Fruit fly (Drosophila melanogaster): ENCODE data around the gene CG14621.

DNA sequence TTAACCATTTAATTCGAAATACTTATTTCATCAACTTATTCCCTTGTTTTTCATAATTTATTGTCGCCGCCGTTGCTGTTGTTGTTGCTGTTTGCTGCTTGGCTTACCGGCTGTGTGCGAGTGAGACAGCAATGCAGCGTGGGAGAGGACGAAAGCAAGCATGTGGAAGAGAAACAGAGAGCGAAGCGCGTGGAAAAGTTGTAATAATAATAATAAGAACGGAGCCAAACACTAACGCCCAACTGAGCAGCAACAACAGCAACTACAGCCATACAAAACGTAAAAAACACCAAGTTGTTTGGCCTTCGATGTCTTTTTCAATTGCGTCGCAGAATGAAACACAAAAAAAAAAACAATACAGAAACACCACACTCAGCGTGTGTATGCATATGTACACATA, 37.1 kb downstream of the CG14621 start:
- no peak for TF ChIP-seq Myc (optimal IDR thresholded peaks at IDR 0.05)
- no peak for TF ChIP-seq Sin3A (optimal IDR thresholded peaks at IDR 0.05)
- no peak for TF ChIP-seq psq (optimal IDR thresholded peaks at IDR 0.05)
